Worm (Caenorhabditis elegans) whole organism, L4 larva: Measurements from ENCODE around the gene B0273.1.

Experiments used
- D1046.2 ChIP-seq: fragments of 200-800 bp; sonication (Bioruptor generic); IDR thresholded peaks from 2 replicates; pipeline ENCODE4 v1.3.6; 2022; ENCODE audit warnings: missing genetic modification characterization, missing compliant biosample characterization
- F37D6.2 ChIP-seq: sonication (generic microtip); optimal IDR thresholded peaks from 2 replicates; lab custom pipeline; 2016; ENCODE audit warnings: mild to moderate bottlenecking, missing genetic modification characterization, missing compliant biosample characterization
- T20F7.1 ChIP-seq: fragments of 200-800 bp; sonication (Bioruptor generic); optimal IDR thresholded peaks from 2 replicates; lab custom pipeline; 2018; ENCODE audit warnings: mild to moderate bottlenecking, missing genetic modification characterization, missing compliant biosample characterization
- Y105C5A.15 ChIP-seq: fragments of 200-800 bp; sonication (Bioruptor generic); IDR thresholded peaks from 2 replicates; pipeline ENCODE4 v1.3.6; 2022; ENCODE audit warnings: missing genetic modification characterization, missing compliant biosample characterization
- Y48G9A.11 ChIP-seq: fragments of 200-800 bp; sonication (Bioruptor generic); IDR thresholded peaks from 2 replicates; pipeline ENCODE4 v1.3.6; 2022; ENCODE audit warnings: missing genetic modification reagents, missing genetic modification characterization, missing compliant biosample characterization
- ZK546.5 ChIP-seq, 2 experiments: sonication (generic microtip); optimal IDR thresholded peaks; 2 replicates each; lab custom pipeline; 2017; ENCODE audit warnings: missing biosample characterization in 2 of 2, missing genetic modification characterization in 2 of 2
- aha-1 ChIP-seq: fragments of 150-350 bp; peaks from one replicate; lab custom pipeline; 2014; ENCODE audit warnings: missing biosample characterization, missing genetic modification characterization
- arid-1 ChIP-seq: fragments of 200-800 bp; sonication (Bioruptor generic); conservative IDR thresholded peaks from 2 replicates; pipeline ENCODE4 v1.3.6; 2022; ENCODE audit warnings: missing genetic modification reagents, missing genetic modification characterization, missing compliant biosample characterization
- attf-4 ChIP-seq: sonication (generic microtip); optimal IDR thresholded peaks from 3 replicates; lab custom pipeline; 2017; ENCODE audit warnings: missing biosample characterization, missing genetic modification characterization
- ceh-28 ChIP-seq: fragments of 150-350 bp; optimal IDR thresholded peaks from 2 replicates; lab custom pipeline; 2014; ENCODE audit warnings: missing biosample characterization, missing genetic modification reagents, missing genetic modification characterization
- ceh-62 ChIP-seq: sonication (generic microtip); optimal IDR thresholded peaks from 2 replicates; lab custom pipeline; 2017; ENCODE audit warnings: missing biosample characterization, missing genetic modification characterization
- ceh-82 ChIP-seq: sonication (generic microtip); optimal IDR thresholded peaks from 2 replicates; lab custom pipeline; 2017; ENCODE audit warnings: missing biosample characterization, missing genetic modification characterization
- cey-2 ChIP-seq: sonication (generic microtip); optimal IDR thresholded peaks from 3 replicates; lab custom pipeline; 2017; ENCODE audit warnings: missing genetic modification characterization, mild to moderate bottlenecking, missing compliant biosample characterization, antibody characterized with exemption, borderline replicate concordance; ENCODE audit not compliant: insufficient read depth
- daf-16 ChIP-seq, 3 experiments: sonication (generic microtip); optimal IDR thresholded peaks; 2 replicates each; lab custom pipeline; 2016 to 2017; ENCODE audit warnings: missing genetic modification characterization in 3 of 3, missing genetic modification reagents in 3 of 3, mild to moderate bottlenecking in 2 of 3, missing compliant biosample characterization in 2 of 3, missing biosample characterization in 1 of 3, moderate library complexity in 1 of 3
- daf-8 ChIP-seq: fragments of 200-800 bp; sonication (Bioruptor generic); IDR thresholded peaks from 2 replicates; pipeline ENCODE4 v1.3.6; 2022; ENCODE audit warnings: missing genetic modification characterization, missing compliant biosample characterization
- dpl-1 ChIP-seq: fragments of 150-350 bp; optimal IDR thresholded peaks from 2 replicates; lab custom pipeline; 2014; ENCODE audit warnings: missing biosample characterization, missing genetic modification reagents, missing genetic modification characterization
- dve-1 ChIP-seq: sonication (generic microtip); optimal IDR thresholded peaks from 2 replicates; lab custom pipeline; 2017; ENCODE audit warnings: antibody characterized with exemption, mild to moderate bottlenecking, missing genetic modification characterization, missing compliant biosample characterization; ENCODE audit not compliant: insufficient read depth
- egl-43 ChIP-seq: fragments of 200-800 bp; sonication (Bioruptor generic); IDR thresholded peaks from 2 replicates; pipeline ENCODE4 v1.3.6; 2022; ENCODE audit warnings: missing genetic modification reagents, missing genetic modification characterization, missing compliant biosample characterization
- fos-1 ChIP-seq: fragments of 150-350 bp; optimal IDR thresholded peaks from 2 replicates; lab custom pipeline; 2014; ENCODE audit warnings: missing biosample characterization, missing genetic modification characterization
- hif-1 ChIP-seq, 2 experiments: sonication (generic microtip); optimal IDR thresholded peaks; 2 replicates each; lab custom pipeline; 2016 to 2017; ENCODE audit warnings: missing compliant biosample characterization in 2 of 2, missing genetic modification characterization in 2 of 2, missing genetic modification reagents in 2 of 2, missing genotype in 2 of 2, mild to moderate bottlenecking in 1 of 2
- lim-7 ChIP-seq: fragments of 200-800 bp; sonication (Bioruptor generic); IDR thresholded peaks from 2 replicates; pipeline ENCODE4 v1.3.6; 2022; ENCODE audit warnings: missing genetic modification characterization, missing compliant biosample characterization
- lin-13 ChIP-seq: fragments of 150-350 bp; optimal IDR thresholded peaks from 2 replicates; lab custom pipeline; 2014; ENCODE audit warnings: missing biosample characterization, missing genetic modification reagents, missing genetic modification characterization
- lir-3 ChIP-seq: sonication (generic microtip); optimal IDR thresholded peaks from 2 replicates; lab custom pipeline; 2016; ENCODE audit warnings: mild to moderate bottlenecking, missing genetic modification characterization, missing compliant biosample characterization
- mdl-1 ChIP-seq, 2 experiments: fragments of 150-350 bp in 1 of 2; sonication (generic microtip) in 1 of 2; optimal IDR thresholded peaks; 2 replicates each; lab custom pipeline; 2014 to 2017; ENCODE audit warnings: missing biosample characterization in 2 of 2, missing genetic modification characterization in 2 of 2
- mep-1 ChIP-seq: fragments of 150-350 bp; sonication (generic microtip); optimal IDR thresholded peaks from 3 replicates; lab custom pipeline; 2014; ENCODE audit warnings: missing biosample characterization, missing genetic modification characterization
- mxl-2 ChIP-seq: fragments of 200-800 bp; sonication (Bioruptor generic); conservative IDR thresholded peaks from 2 replicates; pipeline ENCODE4 v1.3.6; 2022; ENCODE audit warnings: missing genetic modification reagents, missing genetic modification characterization, missing compliant biosample characterization
- nhr-41 ChIP-seq: fragments of 200-800 bp; sonication (Bioruptor generic); IDR thresholded peaks from 2 replicates; pipeline ENCODE4 v1.3.6; 2022; ENCODE audit warnings: missing genetic modification reagents, missing genetic modification characterization, missing compliant biosample characterization
- nhr-6 ChIP-seq: fragments of 150-350 bp; optimal IDR thresholded peaks from 2 replicates; lab custom pipeline; 2014; ENCODE audit warnings: missing biosample characterization, missing genetic modification characterization
- nhr-77 ChIP-seq: fragments of 150-350 bp; optimal IDR thresholded peaks from 2 replicates; lab custom pipeline; 2014; ENCODE audit warnings: missing biosample characterization, missing genetic modification characterization
- pha-4 ChIP-seq, 2 experiments: fragments of 150-350 bp in 1 of 2; fragments of 200-800 bp in 1 of 2; sonication (Bioruptor generic) in 1 of 2; IDR thresholded peaks in 1 of 2; optimal IDR thresholded peaks in 1 of 2; 2 replicates each; pipeline versions ENCODE4 v1.3.6 to Lab custom; 2014 to 2022; ENCODE audit warnings: missing genetic modification characterization in 2 of 2, missing genetic modification reagents in 2 of 2, missing biosample characterization in 1 of 2, missing compliant biosample characterization in 1 of 2
- pqm-1 ChIP-seq: sonication (generic microtip); optimal IDR thresholded peaks from 2 replicates; lab custom pipeline; 2017; ENCODE audit warnings: missing biosample characterization, missing genetic modification characterization
- set-16 ChIP-seq: fragments of 200-800 bp; sonication (Bioruptor generic); IDR thresholded peaks from 2 replicates; pipeline ENCODE4 v1.3.6; 2022; ENCODE audit warnings: missing genetic modification reagents, missing genetic modification characterization, missing compliant biosample characterization
- snpc-1.2 ChIP-seq: fragments of 200-800 bp; sonication (Bioruptor generic); IDR thresholded peaks from 2 replicates; pipeline ENCODE4 v1.3.6; 2022; ENCODE audit warnings: missing genetic modification reagents, missing genetic modification characterization, missing compliant biosample characterization
- tag-97 ChIP-seq: fragments of 200-800 bp; sonication (Bioruptor generic); IDR thresholded peaks from 2 replicates; pipeline ENCODE4 v1.3.6; 2022; ENCODE audit warnings: missing genetic modification characterization, missing compliant biosample characterization
- unc-130 ChIP-seq: sonication (generic microtip); optimal IDR thresholded peaks from 2 replicates; lab custom pipeline; 2016; ENCODE audit warnings: missing genetic modification reagents, missing genetic modification characterization, missing compliant biosample characterization
- unc-39 ChIP-seq: sonication (generic microtip); optimal IDR thresholded peaks from 2 replicates; lab custom pipeline; 2017; ENCODE audit warnings: missing biosample characterization, missing genetic modification characterization
- unc-62 ChIP-seq, 3 experiments: fragments of 150-350 bp in 1 of 3; sonication (generic microtip); optimal IDR thresholded peaks in 2 of 3; peaks in 1 of 3; 1 replicate in 1 of 3; 2 replicates in 2 of 3; lab custom pipeline; 2014 to 2017; ENCODE audit warnings: missing biosample characterization in 3 of 3, missing genetic modification characterization in 3 of 3, missing genetic modification reagents in 3 of 3, missing genotype in 1 of 3
- zfp-2 ChIP-seq: sonication (generic microtip); optimal IDR thresholded peaks from 2 replicates; lab custom pipeline; 2016; ENCODE audit warnings: mild to moderate bottlenecking, missing genetic modification characterization, missing compliant biosample characterization
- zfp-3 ChIP-seq: fragments of 200-800 bp; sonication (Bioruptor generic); conservative IDR thresholded peaks from 2 replicates; pipeline ENCODE4 v1.3.6; 2022; ENCODE audit warnings: missing genetic modification reagents, missing genetic modification characterization, missing compliant biosample characterization
- zip-11 ChIP-seq: fragments of 200-800 bp; sonication (Bioruptor generic); IDR thresholded peaks from 2 replicates; pipeline ENCODE4 v1.3.6; 2022; ENCODE audit warnings: missing genetic modification characterization, missing compliant biosample characterization

The B0273.1 gene

ce11 chrIV:5476468-5476867 lies 17.3 kb upstream of the B0273.1 start, which contains the start of gene T11F8.4:
T11F8.4 (minus strand) TSS chrIV:5476568.
- no peak for TF ChIP-seq mdl-1 (tag; optimal IDR thresholded peaks at IDR 0.05; lab: Kevin White, UChicago)
- no peak for TF ChIP-seq dpl-1
- no peak for TF ChIP-seq T20F7.1
- TF ChIP-seq ceh-28, result no peak
- no peak for TF ChIP-seq mxl-2 (GFP tag; lab: Robert Waterston, UW)
- TF ChIP-seq snpc-1.2 (GFP tag; lab: Robert Waterston, UW), result no peak
- no peak for TF ChIP-seq nhr-41 (GFP tag; lab: Robert Waterston, UW)
- TF ChIP-seq unc-39 (tag; lab: Kevin White, UChicago), result no peak
- TF ChIP-seq cey-2 (tag; lab: Kevin White, UChicago), result no peak
- TF ChIP-seq daf-8 (GFP tag; lab: Robert Waterston, UW), result no peak
- no peak for TF ChIP-seq ceh-82 (tag; lab: Kevin White, UChicago)
- no peak for TF ChIP-seq mep-1 (tag; lab: Kevin White, UChicago)
- no peak for TF ChIP-seq lim-7 (GFP tag; lab: Robert Waterston, UW)

- TF ChIP-seq nhr-6 (tag; lab: Kevin White, UChicago) (no peak), pha-4 (GFP tag; IDR thresholded peaks at IDR 0.05; lab: Robert Waterston, UW) (no peak), pha-4 (tag; optimal IDR thresholded peaks at IDR 0.05; lab: Kevin White, UChicago) (no peak), mep-1 (tag; lab: Kevin White, UChicago) (no peak), arid-1 (GFP tag; lab: Robert Waterston, UW) (no peak), daf-16 (GFP tag; optimal IDR thresholded peaks at IDR 0.05; lab: Kevin White, UChicago) (no peak), daf-16 (tag; optimal IDR thresholded peaks at IDR 0.05; lab: Kevin White, UChicago) (no peak), unc-62 (GFP tag; optimal IDR thresholded peaks at IDR 0.05 in 1 of 2; lab: Kevin White, UChicago) (no peak), unc-62 (tag; optimal IDR thresholded peaks at IDR 0.05; lab: Kevin White, UChicago) (no peak), Y105C5A.15 (no peak), dve-1 (tag; lab: Kevin White, UChicago) (no peak)
Observed at ce11 chrIV:5479289-5479688, 14.5 kb upstream of the B0273.1 start, which contains the start of gene T11F8.1. T11F8.1 (plus strand) TSS chrIV:5479589.

- TF ChIP-seq T20F7.1, result no peak
- no peak for TF ChIP-seq set-16 (GFP tag; lab: Robert Waterston, UW)
- no peak for TF ChIP-seq F37D6.2
- no peak for TF ChIP-seq Y48G9A.11 (GFP tag; lab: Robert Waterston, UW)
- no peak for TF ChIP-seq egl-43
- TF ChIP-seq fos-1, result no peak
- TF ChIP-seq zfp-3 (GFP tag; lab: Robert Waterston, UW), result no peak
- TF ChIP-seq lir-3 (tag; lab: Kevin White, UChicago), result no peak
- TF ChIP-seq dpl-1, result no peak
- TF ChIP-seq nhr-77 (tag; lab: Kevin White, UChicago), result no peak
- no peak for TF ChIP-seq unc-130 (GFP tag; lab: Kevin White, UChicago)
- TF ChIP-seq zfp-2, result no peak
- no peak for TF ChIP-seq zip-11 (GFP tag; lab: Robert Waterston, UW)
- TF ChIP-seq pqm-1 (tag; lab: Kevin White, UChicago), result no peak
- TF ChIP-seq D1046.2 (GFP tag; lab: Robert Waterston, UW), result no peak
- no peak for TF ChIP-seq mdl-1 (tag; optimal IDR thresholded peaks at IDR 0.05; lab: Kevin White, UChicago)
- TF ChIP-seq Y105C5A.15, result no peak
Observed at ce11 chrIV:5482231-5482630, 11.6 kb upstream of the B0273.1 start, which contains the start of gene T11F8.12. T11F8.12 (minus strand) TSS chrIV:5482331.

ce11 chrIV:5482723-5483122 lies 11.1 kb upstream of the B0273.1 start, which contains the start of gene T11F8.5:
T11F8.5 (plus strand) TSS chrIV:5483023.
- TF ChIP-seq aha-1 (tag; lab: Kevin White, UChicago), result no peak
- TF ChIP-seq ZK546.5 (tag; optimal IDR thresholded peaks at IDR 0.05; lab: Kevin White, UChicago), result no peak
- no peak for TF ChIP-seq lin-13 (GFP tag; lab: Kevin White, UChicago)
- TF ChIP-seq ceh-62 (tag; lab: Kevin White, UChicago), result no peak
- no peak for TF ChIP-seq attf-4 (tag; lab: Kevin White, UChicago)
- no peak for TF ChIP-seq tag-97 (GFP tag; lab: Robert Waterston, UW)
- TF ChIP-seq hif-1 (tag; optimal IDR thresholded peaks at IDR 0.05; lab: Kevin White, UChicago), result no peak
- TF ChIP-seq, all 104 proteins: peak for 0
